Worm (Caenorhabditis elegans): ENCODE measurements around the gene F35H12.5.

ce11 chrX:949466-949865 is 31.3 kb downstream of the F35H12.5 start:
- TF ChIP-seq efl-1 (optimal IDR thresholded peaks at IDR 0.05) (peak; percentile 72 to 79), efl-1 (GFP tag; optimal IDR thresholded peaks at IDR 0.05 in 1 of 2) (peak; percentile 57 to 94), ceh-63 (GFP tag; optimal IDR thresholded peaks at IDR 0.05) (peak; percentile 26), sup-37 (GFP tag; optimal IDR thresholded peaks at IDR 0.05) (peak; percentile 28), aly-2 (tag; optimal IDR thresholded peaks at IDR 0.05) (peak; percentile 1), zag-1 (tag; optimal IDR thresholded peaks at IDR 0.05) (peak; percentile 99), unc-62 (GFP tag; optimal IDR thresholded peaks at IDR 0.05) (no peak)
